Worm (Caenorhabditis elegans): ENCODE results near the gene nlp-5.

nlp-5 gene

DNA sequence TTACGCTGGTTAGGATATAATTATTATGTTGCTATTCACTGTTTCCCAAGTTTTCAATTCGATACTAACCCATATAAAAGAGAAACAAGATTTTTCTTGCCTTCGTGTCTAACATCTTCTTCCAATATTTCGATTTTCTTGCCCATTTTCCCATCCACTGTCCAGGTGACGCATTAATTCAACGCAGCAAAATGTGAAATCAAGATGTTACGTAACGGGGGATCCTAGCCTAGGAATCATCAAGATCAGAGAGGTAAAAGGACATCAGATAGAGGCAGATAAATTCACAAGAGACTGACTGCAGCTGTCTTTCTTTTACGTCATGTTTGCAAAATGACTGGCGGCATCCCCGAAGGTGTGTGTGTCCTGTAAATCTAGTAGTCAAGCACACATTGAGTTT lies 13.6 kb upstream of the nlp-5 start:
- TF ChIP-seq snpc-1.3 (tag; optimal IDR thresholded peaks at IDR 0.05; ENCODE audit: insufficient read depth) (no peak), hmg-1.2 (GFP tag; IDR thresholded peaks at IDR 0.05) (0 out of 2 replicates have a peak, but pooled peaks have one; percentile 8)

DNA sequence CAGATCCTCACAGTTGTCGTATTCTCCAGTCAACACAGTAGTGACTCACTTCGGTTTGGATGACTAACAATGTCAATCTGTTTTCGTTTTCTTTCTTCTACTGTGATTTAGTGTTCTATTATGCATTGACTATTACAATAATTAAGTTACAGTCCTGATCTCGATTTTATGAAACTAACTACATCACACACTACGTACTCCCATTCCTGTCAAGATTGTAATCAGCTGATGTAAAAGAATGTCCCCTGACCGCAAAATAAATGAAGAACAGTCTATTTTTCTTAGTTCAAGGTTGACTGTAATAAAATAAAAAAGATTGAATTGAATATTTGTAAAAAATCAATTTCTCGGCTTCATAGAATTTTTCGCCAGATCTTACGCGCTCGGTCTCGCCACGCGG lies 12.9 kb upstream of the nlp-5 start:
- TF ChIP-seq nhr-90 (tag; optimal IDR thresholded peaks at IDR 0.05), result no peak
- no peak for TF ChIP-seq hlh-26 (GFP tag; conservative IDR thresholded peaks at IDR 0.05)
- no peak for TF ChIP-seq cebp-1 (GFP tag; IDR thresholded peaks at IDR 0.05)
- peak; percentile 54 for TF ChIP-seq cebp-1 (tag; optimal IDR thresholded peaks at IDR 0.05)

DNA sequence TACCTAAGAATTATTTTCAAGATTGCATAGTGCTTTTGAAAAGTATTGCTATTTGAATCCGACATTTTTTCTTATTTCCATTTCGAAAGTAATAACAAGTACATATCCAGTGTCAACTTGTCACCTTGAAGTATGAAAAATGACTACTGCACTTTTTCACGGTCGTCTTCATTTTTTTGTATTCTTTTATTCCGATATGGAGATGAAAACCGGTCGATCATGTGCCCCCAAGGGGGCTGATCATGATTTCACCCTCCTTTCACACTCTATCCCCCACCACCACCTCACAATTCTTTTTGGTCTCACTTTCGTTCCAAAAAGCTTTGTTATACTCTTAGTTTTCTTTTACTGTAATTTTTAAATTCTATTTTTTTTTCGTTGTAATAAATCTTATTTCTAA lies 12.3 kb upstream of the nlp-5 start:
- TF ChIP-seq mxl-1 (tag; optimal IDR thresholded peaks at IDR 0.05) (no peak), sea-2 (GFP tag; IDR thresholded peaks at IDR 0.05) (no peak), egl-44 (GFP tag; IDR thresholded peaks at IDR 0.05) (no peak)

DNA sequence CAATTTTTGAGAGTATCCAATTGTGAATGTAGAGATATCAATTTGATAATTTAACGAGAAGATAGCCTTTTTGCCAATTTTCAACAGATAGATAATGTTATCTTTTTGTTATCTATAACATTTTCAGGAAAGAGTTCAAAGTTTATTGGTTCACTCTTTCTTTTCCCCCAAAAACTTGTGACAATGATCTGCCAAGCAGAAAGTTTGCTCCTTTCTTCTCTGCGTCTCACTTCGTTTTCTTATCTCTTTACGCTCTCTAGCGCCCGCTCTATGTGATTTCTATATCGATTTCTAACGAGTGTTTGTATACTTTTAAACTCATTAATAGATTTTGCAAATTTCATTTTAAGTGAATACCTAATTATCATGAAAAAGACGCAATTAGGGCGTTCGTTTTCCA lies 11.8 kb upstream of the nlp-5 start:
- TF ChIP-seq nfya-2 (GFP tag; IDR thresholded peaks at IDR 0.05) (no peak), lin-54 (GFP tag; optimal IDR thresholded peaks at IDR 0.05) (peak; percentile 13), hmg-1.2 (GFP tag; IDR thresholded peaks at IDR 0.05) (peak; percentile 49; the same call in 1 of the 2 replicates), Y79H2A.3 (GFP tag; conservative IDR thresholded peaks at IDR 0.05) (0 out of 2 replicates have a peak, but pooled peaks have one; percentile 16), F39B2.1 (GFP tag; IDR thresholded peaks at IDR 0.05) (no peak), ekl-4 (GFP tag; IDR thresholded peaks at IDR 0.05) (peak; percentile 14; the same call in 1 of the 2 replicates), nhr-80 (tag; optimal IDR thresholded peaks at IDR 0.05) (peak; percentile 44)

DNA sequence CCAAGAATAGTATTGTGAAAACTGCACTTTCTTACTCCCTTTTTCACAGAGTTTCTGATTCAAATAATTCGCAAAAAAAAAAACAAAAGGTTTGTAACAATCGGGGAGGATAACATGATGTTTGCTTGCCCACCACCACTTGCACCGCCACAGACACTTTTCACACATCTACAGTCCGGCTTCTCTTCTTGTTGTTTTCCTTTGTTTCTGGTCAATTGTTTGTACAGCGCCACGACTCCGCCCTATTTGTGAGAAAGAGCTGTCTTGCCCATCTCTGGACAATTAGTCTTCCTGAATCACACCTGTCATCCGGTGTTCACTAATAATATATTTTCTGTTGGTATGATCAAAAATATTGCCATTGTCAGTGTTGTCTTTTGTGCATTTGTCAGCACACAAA lies 7.3 kb upstream of the nlp-5 start, which contains the start of gene M110.9:
Gene M110.9, plus strand, starts transcription at position 301 of the 400 bp plus-strand sequence.
- TF ChIP-seq die-1 (tag; optimal IDR thresholded peaks at IDR 0.05) (no peak), snpc-4 (GFP tag; optimal IDR thresholded peaks at IDR 0.05) (no peak), snpc-4 (tag; optimal IDR thresholded peaks at IDR 0.05) (no peak), madf-3 (GFP tag; IDR thresholded peaks at IDR 0.05) (0 out of 2 replicates have a peak, but pooled peaks have one; percentile 27)

DNA sequence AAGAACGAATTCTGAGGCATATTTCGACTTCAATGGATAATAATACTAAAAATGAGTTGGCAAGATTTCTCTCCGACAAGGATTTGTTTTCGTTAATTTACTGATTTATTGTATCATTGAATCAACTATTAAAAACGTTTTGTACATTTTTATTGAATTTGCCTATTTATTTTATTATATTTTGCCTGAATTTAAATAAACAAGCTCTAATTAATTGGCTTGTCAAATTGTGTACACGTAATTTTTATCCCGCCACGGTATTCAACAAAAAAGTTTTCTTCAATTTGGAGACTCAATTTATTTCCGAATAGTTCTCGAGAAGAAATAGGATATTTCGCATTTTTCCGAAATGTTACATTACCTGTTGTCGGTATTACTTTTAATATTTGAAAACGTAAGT lies 5.8 kb upstream of the nlp-5 start, which contains the start of gene M110.7:
Gene M110.7, plus strand, starts transcription at position 301 of the 400 bp plus-strand sequence.
- no peak for TF ChIP-seq cebp-1 (GFP tag; IDR thresholded peaks at IDR 0.05)
- no peak for TF ChIP-seq cebp-1 (tag; optimal IDR thresholded peaks at IDR 0.05)
- no peak for TF ChIP-seq dpff-1 (tag; optimal IDR thresholded peaks at IDR 0.05)
- TF ChIP-seq nfya-1 (tag; optimal IDR thresholded peaks at IDR 0.05; ENCODE audit: borderline replicate concordance, insufficient read depth), result no peak
- no peak for TF ChIP-seq F22D6.2 (tag; optimal IDR thresholded peaks at IDR 0.05)
- no peak for TF ChIP-seq lir-1 (GFP tag; conservative IDR thresholded peaks at IDR 0.05)
- TF ChIP-seq nhr-179 (tag; optimal IDR thresholded peaks at IDR 0.05), result no peak
- TF ChIP-seq ceh-91 (GFP tag; IDR thresholded peaks at IDR 0.05), result no peak
- no peak for TF ChIP-seq hlh-12 (tag; optimal IDR thresholded peaks at IDR 0.05)
- no peak for TF ChIP-seq ztf-25 (GFP tag; IDR thresholded peaks at IDR 0.05)
- TF ChIP-seq T07F8.4 (tag; optimal IDR thresholded peaks at IDR 0.05), result no peak

DNA sequence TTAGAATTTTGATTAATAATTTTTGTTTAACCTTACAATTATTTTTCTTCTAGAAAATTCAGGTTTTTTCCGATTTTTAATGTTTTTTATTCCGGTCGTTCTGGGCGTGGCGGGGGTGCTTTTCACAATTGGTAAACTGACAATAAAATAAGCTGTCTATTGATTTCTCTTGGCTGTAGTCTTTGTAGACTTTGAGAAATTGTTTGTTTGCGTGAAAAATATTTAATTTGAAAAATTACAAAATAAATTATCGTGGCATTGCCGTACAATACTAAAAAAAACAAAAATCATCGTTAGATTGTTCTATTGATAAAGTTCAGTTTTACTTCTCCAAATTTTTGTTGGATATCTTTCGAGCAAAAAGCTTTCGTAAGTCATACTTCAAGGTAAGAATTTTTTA lies 8.2 kb downstream of the nlp-5 start, which contains the start of gene F35C11.3:
Gene F35C11.3, plus strand, starts transcription at position 301 of the 400 bp plus-strand sequence.
- no peak for TF ChIP-seq him-1 (tag; optimal IDR thresholded peaks at IDR 0.05)
- no peak for TF ChIP-seq aptf-2 (GFP tag; conservative IDR thresholded peaks at IDR 0.05)
- TF ChIP-seq hlh-26 (GFP tag; conservative IDR thresholded peaks at IDR 0.05), result no peak
- TF ChIP-seq lin-26 (GFP tag; IDR thresholded peaks at IDR 0.05), result no peak
- TF ChIP-seq F23B12.7 (tag; optimal IDR thresholded peaks at IDR 0.05; ENCODE audit: insufficient read depth), result no peak
- no peak for TF ChIP-seq ceh-27 (GFP tag; optimal IDR thresholded peaks at IDR 0.05)
- no peak for TF ChIP-seq T07F8.4 (tag; optimal IDR thresholded peaks at IDR 0.05)
- TF ChIP-seq pha-4 (tag; optimal IDR thresholded peaks at IDR 0.05), result no peak
- no peak for TF ChIP-seq sea-2 (GFP tag; IDR thresholded peaks at IDR 0.05)
- no peak for TF ChIP-seq ztf-18 (tag; optimal IDR thresholded peaks at IDR 0.05)
- no peak for TF ChIP-seq Y56A3A.18 (GFP tag; IDR thresholded peaks at IDR 0.05)
- no peak for TF ChIP-seq lin-35 (GFP tag; optimal IDR thresholded peaks at IDR 0.05)
- TF ChIP-seq lin-40 (tag; optimal IDR thresholded peaks at IDR 0.05), result no peak
- no peak for TF ChIP-seq let-607 (tag; optimal IDR thresholded peaks at IDR 0.05)

Measured in whole organism, young adult.